Worm (Caenorhabditis elegans) whole organism, mixed stage, embryonic: ENCODE results near the gene Y41E3.13.

Source experiments
- ceh-83 ChIP-seq: fragments of 200-800 bp; sonication (Bioruptor generic); optimal IDR thresholded peaks from 2 replicates; lab custom pipeline; 2018; ENCODE audit warnings: mild to moderate bottlenecking, missing genetic modification characterization, missing compliant biosample characterization
- cnd-1 ChIP-seq: fragments of 200-800 bp; sonication (Bioruptor generic); optimal IDR thresholded peaks from 2 replicates; lab custom pipeline; 2018; ENCODE audit warnings: mild to moderate bottlenecking, missing genetic modification characterization, missing compliant biosample characterization
- drap-1 ChIP-seq: fragments of 200-800 bp; sonication (Bioruptor generic); optimal IDR thresholded peaks from 3 replicates; lab custom pipeline; 2018; ENCODE audit warnings: mild to moderate bottlenecking, missing genetic modification characterization, missing compliant biosample characterization
- elt-3 ChIP-seq: fragments of 150-350 bp; optimal IDR thresholded peaks from 2 replicates; lab custom pipeline; 2014; ENCODE audit warnings: missing biosample characterization, missing genetic modification characterization
- flh-1 ChIP-seq: fragments of 200-800 bp; sonication (Bioruptor generic); optimal IDR thresholded peaks from 2 replicates; lab custom pipeline; 2018; ENCODE audit warnings: mild to moderate bottlenecking, missing genetic modification characterization, moderate library complexity, missing compliant biosample characterization
- lin-13 ChIP-seq: fragments of 150-350 bp; optimal IDR thresholded peaks from 2 replicates; lab custom pipeline; 2014; ENCODE audit warnings: missing biosample characterization, missing genetic modification characterization
- mep-1 ChIP-seq: fragments of 150-350 bp; optimal IDR thresholded peaks from 2 replicates; lab custom pipeline; 2017; ENCODE audit warnings: missing biosample characterization, missing genetic modification reagents, missing genetic modification characterization, inconsistent platforms
- nhr-12 ChIP-seq: fragments of 150-350 bp; optimal IDR thresholded peaks from 2 replicates; lab custom pipeline; 2014; ENCODE audit warnings: missing biosample characterization, missing genetic modification characterization
- nhr-2 ChIP-seq: fragments of 150-350 bp; optimal IDR thresholded peaks from 2 replicates; lab custom pipeline; 2014; ENCODE audit warnings: missing biosample characterization, missing genetic modification characterization
- nhr-237 ChIP-seq: fragments of 150-350 bp; optimal IDR thresholded peaks from 2 replicates; lab custom pipeline; 2014; ENCODE audit warnings: missing biosample characterization, missing genetic modification characterization
- nhr-28 ChIP-seq: fragments of 150-350 bp; optimal IDR thresholded peaks from 2 replicates; lab custom pipeline; 2014; ENCODE audit warnings: missing biosample characterization, missing genetic modification characterization
- sptf-1 ChIP-seq: sonication (generic microtip); optimal IDR thresholded peaks from 2 replicates; lab custom pipeline; 2017; ENCODE audit warnings: mild to moderate bottlenecking, missing genetic modification characterization, moderate library complexity, missing compliant biosample characterization
- ztf-11 ChIP-seq: fragments of 150-350 bp; optimal IDR thresholded peaks from 2 replicates; lab custom pipeline; 2014; ENCODE audit warnings: missing biosample characterization, missing genetic modification characterization

- TF ChIP-seq ztf-11 (tag; lab: Kevin White, UChicago) (no peak), elt-3 (tag; lab: Kevin White, UChicago) (no peak), nhr-237 (no peak), drap-1 (GFP tag; lab: Kevin White, UChicago) (no peak), sptf-1 (tag; lab: Kevin White, UChicago) (no peak), nhr-12 (no peak), nhr-2 (tag; lab: Kevin White, UChicago) (no peak), nhr-28 (tag; lab: Kevin White, UChicago) (no peak), ceh-83 (GFP tag; lab: Kevin White, UChicago) (no peak), flh-1 (GFP tag; lab: Kevin White, UChicago) (no peak), lin-13 (tag; lab: Kevin White, UChicago) (no peak), mep-1 (no peak), cnd-1 (tag; lab: Kevin White, UChicago) (no peak)
Observed at ce11 chrIV:15038821-15039220, 19.3 kb upstream of the Y41E3.13 start.
